Worm (Caenorhabditis elegans): ENCODE data around the gene C04C11.1.

C04C11.1 gene

ce11 chrX:13973769-13974168, 46.6 kb upstream of the C04C11.1 start (continued):
- TF ChIP-seq zfp-2 (tag; optimal IDR thresholded peaks at IDR 0.05): no peak
- TF ChIP-seq F37D6.2 (tag; optimal IDR thresholded peaks at IDR 0.05): no peak
- no peak for TF ChIP-seq unc-130 (GFP tag; optimal IDR thresholded peaks at IDR 0.05)
- TF ChIP-seq Y75B8A.6 (GFP tag; IDR thresholded peaks at IDR 0.05): no peak
- no peak for TF ChIP-seq F44E2.7 (GFP tag; IDR thresholded peaks at IDR 0.05)
- no peak for TF ChIP-seq ceh-82 (tag; optimal IDR thresholded peaks at IDR 0.05)
- no peak for TF ChIP-seq egl-43 (GFP tag; IDR thresholded peaks at IDR 0.05)
- TF ChIP-seq nhr-25 (tag; optimal IDR thresholded peaks at IDR 0.05; ENCODE audit: borderline replicate concordance, insufficient read depth): no peak
- TF ChIP-seq unc-62 (GFP tag; optimal IDR thresholded peaks at IDR 0.05 in 1 of 2): no peak
- no peak for TF ChIP-seq unc-62 (tag; optimal IDR thresholded peaks at IDR 0.05)
- peak; percentile 49 for TF ChIP-seq hmg-1.1 (GFP tag; IDR thresholded peaks at IDR 0.05)
- TF ChIP-seq skn-1 (tag; optimal IDR thresholded peaks at IDR 0.05): no peak
- TF ChIP-seq dmd-6 (GFP tag; IDR thresholded peaks at IDR 0.05): 0 out of 2 replicates have a peak, but pooled peaks have one; percentile 6
- no peak for TF ChIP-seq snpc-4 (tag; optimal IDR thresholded peaks at IDR 0.05)
- no peak for TF ChIP-seq nhr-42 (GFP tag; IDR thresholded peaks at IDR 0.05)
- TF ChIP-seq Y105C5A.15 (GFP tag; IDR thresholded peaks at IDR 0.05): no peak
- TF ChIP-seq Y48G9A.11 (GFP tag; IDR thresholded peaks at IDR 0.05): no peak
- TF ChIP-seq ceh-32 (tag; optimal IDR thresholded peaks at IDR 0.05; ENCODE audit: poor library complexity): no peak
- TF ChIP-seq dve-1 (tag; optimal IDR thresholded peaks at IDR 0.05; ENCODE audit: insufficient read depth): peak; percentile 2
- no peak for TF ChIP-seq nhr-6 (tag; optimal IDR thresholded peaks at IDR 0.05)
- TF ChIP-seq mxl-2 (GFP tag; conservative IDR thresholded peaks at IDR 0.05): no peak
- TF ChIP-seq lin-29 (GFP tag; IDR thresholded peaks at IDR 0.05): no peak
- TF ChIP-seq madf-9 (GFP tag; conservative IDR thresholded peaks at IDR 0.05): no peak
- peak in 1 of 2 experiments; percentile 51 for TF ChIP-seq lsy-2 (tag; optimal IDR thresholded peaks at IDR 0.05)
- TF ChIP-seq fos-1 (tag; optimal IDR thresholded peaks at IDR 0.05): no peak
- TF ChIP-seq attf-4 (tag; optimal IDR thresholded peaks at IDR 0.05): no peak
- TF ChIP-seq spr-1 (tag; optimal IDR thresholded peaks at IDR 0.05): no peak
- TF ChIP-seq egl-27 (tag; optimal IDR thresholded peaks at IDR 0.05): no peak
- TF ChIP-seq nhr-28 (tag; optimal IDR thresholded peaks at IDR 0.05): peak; percentile 30
- no peak for TF ChIP-seq tag-97 (GFP tag; IDR thresholded peaks at IDR 0.05)
- TF ChIP-seq nhr-237 (tag; optimal IDR thresholded peaks at IDR 0.05): no peak
- TF ChIP-seq hlh-11 (tag; optimal IDR thresholded peaks at IDR 0.05): peak; percentile 63
- TF ChIP-seq lir-3 (tag; optimal IDR thresholded peaks at IDR 0.05): no peak
- TF ChIP-seq T26A8.4 (GFP tag; IDR thresholded peaks at IDR 0.05): no peak
- peak; percentile 42 for TF ChIP-seq rbr-2 (tag; optimal IDR thresholded peaks at IDR 0.05)
- TF ChIP-seq ceh-62 (tag; optimal IDR thresholded peaks at IDR 0.05): no peak
- TF ChIP-seq mes-2 (tag; optimal IDR thresholded peaks at IDR 0.05; ENCODE audit: poor library complexity, severe bottlenecking): peak; percentile 48
- no peak for TF ChIP-seq ZK337.2 (GFP tag; IDR thresholded peaks at IDR 0.05)
- TF ChIP-seq ces-1 (GFP tag; optimal IDR thresholded peaks at IDR 0.05): no peak
- no peak for TF ChIP-seq jun-1 (tag; optimal IDR thresholded peaks at IDR 0.05)
- no peak for TF ChIP-seq ama-1 (optimal IDR thresholded peaks at IDR 0.05)
- peak; percentile 44 for TF ChIP-seq mep-1 (tag; optimal IDR thresholded peaks at IDR 0.05)
- TF ChIP-seq lim-7 (GFP tag; IDR thresholded peaks at IDR 0.05): no peak
- no peak for TF ChIP-seq dmd-8 (GFP tag; IDR thresholded peaks at IDR 0.05)
- TF ChIP-seq snpc-1.2 (GFP tag; IDR thresholded peaks at IDR 0.05): no peak
- TF ChIP-seq hif-1 (tag; optimal IDR thresholded peaks at IDR 0.05): peak in 1 of 2 experiments; percentile 54
- TF ChIP-seq Y5F2A.4 (GFP tag; optimal IDR thresholded peaks at IDR 0.05): no peak
- TF ChIP-seq hlh-30 (tag; optimal IDR thresholded peaks at IDR 0.05; ENCODE audit: insufficient read depth): peak; percentile 64
- no peak for TF ChIP-seq ceh-28 (tag; optimal IDR thresholded peaks at IDR 0.05)
- no peak for TF ChIP-seq pqm-1 (tag; optimal IDR thresholded peaks at IDR 0.05)
- TF ChIP-seq R02D3.7 (tag; optimal IDR thresholded peaks at IDR 0.05): no peak
- peak in 1 of 2 experiments; percentile 25 for TF ChIP-seq mdl-1 (tag; optimal IDR thresholded peaks at IDR 0.05)
- TF ChIP-seq nhr-11 (tag; optimal IDR thresholded peaks at IDR 0.05): peak; percentile 28
